Worm (Caenorhabditis elegans) whole organism, L1 larva: ENCODE data around the gene clec-8.

Experiments
- aha-1 ChIP-seq: fragments of 150-350 bp; optimal IDR thresholded peaks from 2 replicates; lab custom pipeline; 2014; ENCODE audit warnings: missing biosample characterization, missing genetic modification characterization
- aly-2 ChIP-seq: fragments of 150-350 bp; optimal IDR thresholded peaks from 2 replicates; lab custom pipeline; 2014; ENCODE audit warnings: missing biosample characterization, missing genetic modification characterization
- ama-1 ChIP-seq: fragments of 150-350 bp; optimal IDR thresholded peaks from 2 replicates; lab custom pipeline; 2014
- blmp-1 ChIP-seq: fragments of 150-350 bp; optimal IDR thresholded peaks from 2 replicates; lab custom pipeline; 2014; ENCODE audit warnings: missing biosample characterization, missing genetic modification characterization
- ceh-63 ChIP-seq: fragments of 200-800 bp; sonication (Bioruptor generic); optimal IDR thresholded peaks from 2 replicates; lab custom pipeline; 2018; ENCODE audit warnings: mild to moderate bottlenecking, missing genetic modification characterization, missing compliant biosample characterization
- ceh-90 ChIP-seq: sonication (generic microtip); optimal IDR thresholded peaks from 2 replicates; lab custom pipeline; 2016; ENCODE audit warnings: missing genetic modification characterization, missing compliant biosample characterization
- efl-1 ChIP-seq, 4 experiments: fragments of 150-350 bp; optimal IDR thresholded peaks in 3 of 4; peaks in 1 of 4; 1 replicate in 1 of 4; 2 replicates in 3 of 4; lab custom pipeline; 2014; ENCODE audit warnings: missing biosample characterization in 2 of 4, missing genetic modification characterization in 2 of 4, missing genetic modification reagents in 2 of 4
- elt-3 ChIP-seq, 6 experiments: fragments of 150-350 bp in 1 of 6; sonication (generic microtip); optimal IDR thresholded peaks; 2 replicates each; lab custom pipeline; 2017 to 2018; ENCODE audit warnings: missing biosample characterization in 6 of 6, missing genetic modification characterization in 6 of 6, inconsistent platforms in 1 of 6
- fkh-4 ChIP-seq: sonication (generic microtip); optimal IDR thresholded peaks from 2 replicates; lab custom pipeline; 2016; ENCODE audit warnings: missing compliant biosample characterization, missing genetic modification characterization, borderline replicate concordance
- grh-1 ChIP-seq: fragments of 200-800 bp; sonication (Bioruptor generic); IDR thresholded peaks from 2 replicates; pipeline ENCODE4 v1.3.6; 2022; ENCODE audit warnings: missing genetic modification reagents, missing genetic modification characterization, missing compliant biosample characterization
- hlh-17 ChIP-seq: fragments of 200-800 bp; sonication (Bioruptor generic); optimal IDR thresholded peaks from 2 replicates; lab custom pipeline; 2018; ENCODE audit warnings: missing genetic modification characterization, mild to moderate bottlenecking, missing compliant biosample characterization, moderate library complexity, borderline replicate concordance
- hlh-4 ChIP-seq: sonication (generic microtip); optimal IDR thresholded peaks from 2 replicates; lab custom pipeline; 2016; ENCODE audit warnings: mild to moderate bottlenecking, missing genetic modification characterization, missing compliant biosample characterization
- isw-1 ChIP-seq: fragments of 200-800 bp; sonication (Bioruptor generic); IDR thresholded peaks from 2 replicates; pipeline ENCODE4 v1.3.6; 2022; ENCODE audit warnings: missing genetic modification characterization, missing compliant biosample characterization
- jun-1 ChIP-seq: fragments of 150-350 bp; optimal IDR thresholded peaks from 2 replicates; lab custom pipeline; 2014; ENCODE audit warnings: missing biosample characterization, missing genetic modification reagents, missing genetic modification characterization
- lin-14 ChIP-seq: fragments of 200-800 bp; sonication (Bioruptor generic); optimal IDR thresholded peaks from 2 replicates; lab custom pipeline; 2018; ENCODE audit warnings: mild to moderate bottlenecking, missing genetic modification characterization, moderate library complexity, missing compliant biosample characterization
- lin-15B ChIP-seq: fragments of 150-350 bp; sonication (generic microtip); optimal IDR thresholded peaks from 3 replicates; lab custom pipeline; 2014; ENCODE audit warnings: missing biosample characterization, missing genetic modification characterization
- lin-35 ChIP-seq, 2 experiments: fragments of 150-350 bp; optimal IDR thresholded peaks; 2 replicates each; lab custom pipeline; 2014; ENCODE audit warnings: missing biosample characterization in 2 of 2, missing genetic modification characterization in 2 of 2, missing genetic modification reagents in 2 of 2
- lir-3 ChIP-seq: sonication (generic microtip); optimal IDR thresholded peaks from 2 replicates; lab custom pipeline; 2016; ENCODE audit warnings: mild to moderate bottlenecking, missing genetic modification characterization, moderate library complexity, missing compliant biosample characterization; ENCODE audit not compliant: poor library complexity
- mdl-1 ChIP-seq, 2 experiments: fragments of 150-350 bp; optimal IDR thresholded peaks; 2 replicates each; lab custom pipeline; 2014 to 2017; ENCODE audit warnings: missing biosample characterization in 2 of 2, missing genetic modification characterization in 2 of 2, inconsistent platforms in 1 of 2
- mep-1 ChIP-seq: fragments of 150-350 bp; optimal IDR thresholded peaks from 2 replicates; lab custom pipeline; 2014; ENCODE audit warnings: missing biosample characterization, missing genetic modification characterization
- nhr-19 ChIP-seq: fragments of 200-800 bp; sonication (Bioruptor generic); conservative IDR thresholded peaks from 2 replicates; pipeline ENCODE4 v1.3.6; 2022; ENCODE audit warnings: missing genetic modification characterization, missing compliant biosample characterization
- nhr-20 ChIP-seq: sonication (generic microtip); optimal IDR thresholded peaks from 2 replicates; lab custom pipeline; 2016; ENCODE audit warnings: mild to moderate bottlenecking, missing genetic modification characterization, missing compliant biosample characterization
- nhr-47 ChIP-seq: sonication (generic microtip); optimal IDR thresholded peaks from 2 replicates; lab custom pipeline; 2016; ENCODE audit warnings: mild to moderate bottlenecking, missing genetic modification characterization, moderate library complexity, missing compliant biosample characterization
- nhr-71 ChIP-seq: sonication (generic microtip); optimal IDR thresholded peaks from 2 replicates; lab custom pipeline; 2016; ENCODE audit warnings: mild to moderate bottlenecking, missing genetic modification characterization, moderate library complexity, missing compliant biosample characterization
- nhr-85 ChIP-seq: sonication (generic microtip); peaks from one replicate; lab custom pipeline; 2016; ENCODE audit warnings: missing genetic modification characterization, inconsistent platforms, missing compliant biosample characterization
- nhr-90 ChIP-seq: sonication (generic microtip); optimal IDR thresholded peaks from 2 replicates; lab custom pipeline; 2016; ENCODE audit warnings: mild to moderate bottlenecking, missing genetic modification characterization, missing compliant biosample characterization; ENCODE audit not compliant: poor library complexity
- pag-3 ChIP-seq: sonication (generic microtip); optimal IDR thresholded peaks from 2 replicates; lab custom pipeline; 2017; ENCODE audit warnings: missing genetic modification characterization, mild to moderate bottlenecking, missing compliant biosample characterization, antibody characterized with exemption, borderline replicate concordance; ENCODE audit not compliant: insufficient read depth
- snu-23 ChIP-seq: sonication (generic microtip); optimal IDR thresholded peaks from 2 replicates; lab custom pipeline; 2016; ENCODE audit warnings: missing genetic modification characterization, missing compliant biosample characterization
- tbx-2 ChIP-seq: sonication (generic microtip); optimal IDR thresholded peaks from 2 replicates; lab custom pipeline; 2016; ENCODE audit warnings: missing genetic modification characterization, missing compliant biosample characterization
- unc-130 ChIP-seq: fragments of 150-350 bp; optimal IDR thresholded peaks from 2 replicates; lab custom pipeline; 2017; ENCODE audit warnings: missing biosample characterization, missing genetic modification characterization, inconsistent platforms
- unc-30 ChIP-seq: sonication (generic microtip); optimal IDR thresholded peaks from 2 replicates; lab custom pipeline; 2017; ENCODE audit warnings: missing biosample characterization, missing genetic modification characterization
- unc-62 ChIP-seq: fragments of 150-350 bp; optimal IDR thresholded peaks from 2 replicates; lab custom pipeline; 2014; ENCODE audit warnings: missing biosample characterization, missing genetic modification reagents, missing genetic modification characterization
- unc-98 ChIP-seq: fragments of 200-800 bp; sonication (Bioruptor generic); IDR thresholded peaks from 2 replicates; pipeline ENCODE4 v1.3.6; 2022; ENCODE audit warnings: missing genetic modification characterization, missing compliant biosample characterization
- xbp-1 ChIP-seq: sonication (generic microtip); optimal IDR thresholded peaks from 2 replicates; lab custom pipeline; 2016; ENCODE audit warnings: missing genetic modification characterization, missing compliant biosample characterization

The clec-8 gene

ce11 chrII:12620764-12621163 lies 42.9 kb upstream of the clec-8 start, which contains the start of gene nspe-1:
TSS of gene nspe-1 (minus strand) at chrII:12620864.
- TF ChIP-seq nhr-71 (tag; lab: Kevin White, UChicago) (no peak), mep-1 (tag; lab: Kevin White, UChicago) (no peak), fkh-4 (no peak), lir-3 (tag; lab: Kevin White, UChicago) (no peak), ceh-90 (no peak), isw-1 (GFP tag; lab: Robert Waterston, UW) (no peak), unc-30 (no peak), jun-1 (no peak)

- TF ChIP-seq ama-1 (lab: Kevin White, UChicago) = no peak
- TF ChIP-seq snu-23 (GFP tag; lab: Kevin White, UChicago) = no peak
- no peak for TF ChIP-seq hlh-4
- TF ChIP-seq unc-98 (GFP tag; lab: Robert Waterston, UW) = no peak
- no peak for TF ChIP-seq xbp-1 (tag; lab: Kevin White, UChicago)
- TF ChIP-seq unc-62 (GFP tag; lab: Kevin White, UChicago) = no peak
- no peak for TF ChIP-seq grh-1 (GFP tag; lab: Robert Waterston, UW)
- no peak for TF ChIP-seq lin-15B (tag; lab: Kevin White, UChicago)
- TF ChIP-seq aly-2 = no peak
- no peak for TF ChIP-seq hlh-17 (GFP tag; lab: Kevin White, UChicago)
- TF ChIP-seq lir-3 (tag; lab: Kevin White, UChicago) = no peak
Measured at ce11 chrII:12619288-12619687, 41.4 kb upstream of the clec-8 start, which contains the start of gene nspe-2. TSS of gene nspe-2 (minus strand) at chrII:12619388.

- no peak for TF ChIP-seq pag-3
- TF ChIP-seq aha-1 (tag; lab: Kevin White, UChicago) = no peak
Measured at ce11 chrII:12617586-12617985, 39.7 kb upstream of the clec-8 start, which contains the start of gene nspe-3. TSS of gene nspe-3 (plus strand) at chrII:12617886.

- TF ChIP-seq unc-130 (tag; lab: Kevin White, UChicago) = no peak
- peak; percentile 47 for TF ChIP-seq nhr-85
Measured at ce11 chrII:12616081-12616480, 38.2 kb upstream of the clec-8 start, which contains the start of gene nspe-6. TSS of gene nspe-6 (minus strand) at chrII:12616181.

- no peak for TF ChIP-seq lir-3 (tag; lab: Kevin White, UChicago)
- TF ChIP-seq snu-23 (GFP tag; lab: Kevin White, UChicago) = peak; percentile 32
- no peak for TF ChIP-seq xbp-1 (tag; lab: Kevin White, UChicago)
- TF ChIP-seq lin-35 (GFP tag; optimal IDR thresholded peaks at IDR 0.05; lab: Kevin White, UChicago) = peak in 1 of 2 experiments; percentile 36
- TF ChIP-seq efl-1 (optimal IDR thresholded peaks at IDR 0.05; lab: Kevin White, UChicago) = no peak
- TF ChIP-seq efl-1 (GFP tag; optimal IDR thresholded peaks at IDR 0.05 in 1 of 2; lab: Kevin White, UChicago) = peak in 1 of 2 experiments; percentile 33
- TF ChIP-seq nhr-20 (tag; lab: Kevin White, UChicago) = peak; percentile 80
- TF ChIP-seq elt-3 (tag; optimal IDR thresholded peaks at IDR 0.05; lab: Kevin White, UChicago) = peak in 5 of 6 experiments; percentile 2 to 88 (median 44)
- no peak for TF ChIP-seq ceh-63 (GFP tag; lab: Kevin White, UChicago)
- TF ChIP-seq tbx-2 (tag; lab: Kevin White, UChicago) = peak; percentile 21
- TF ChIP-seq nhr-85 = peak; percentile 78
- TF ChIP-seq nhr-90 (tag; lab: Kevin White, UChicago) = peak; percentile 31
- no peak for TF ChIP-seq unc-30
- TF ChIP-seq nhr-19 (GFP tag; lab: Robert Waterston, UW) = 0 out of 2 replicates have a peak, but pooled peaks have one; percentile 23
- TF ChIP-seq mdl-1 (tag; optimal IDR thresholded peaks at IDR 0.05; lab: Kevin White, UChicago) = peak in 1 of 2 experiments; percentile 42
- peak; percentile 36 for TF ChIP-seq lin-14
- TF ChIP-seq blmp-1 = peak; percentile 50
- TF ChIP-seq nhr-47 = peak; percentile 32
Measured at ce11 chrII:12615413-12615812, 37.6 kb upstream of the clec-8 start.
